Fruit fly (Drosophila melanogaster) whole organism, wandering third instar larva: ENCODE measurements around the gene GstT3.
"Not testable (repeated sequence)": the region's sequence is repeated elsewhere in the genome, so short reads cannot be mapped to it uniquely, and the experiment has no call there.

Experiments used
- Abd-B ChIP-seq: fragments of >200 bp; optimal IDR thresholded peaks from 2 replicates; lab custom pipeline; 2017; ENCODE audit warnings: missing biosample characterization, missing genetic modification characterization
- CG32264 ChIP-seq: fragments of 200-800 bp; sonication (Bioruptor generic); optimal IDR thresholded peaks from 2 replicates; lab custom pipeline; 2016; ENCODE audit warnings: missing biosample characterization, missing genetic modification characterization
- CG9705 ChIP-seq: fragments of 200-800 bp; sonication (Bioruptor generic); optimal IDR thresholded peaks from 2 replicates; lab custom pipeline; 2018; ENCODE audit warnings: missing biosample characterization, mild to moderate bottlenecking, missing genetic modification characterization
- HLH106 ChIP-seq: fragments of 200-800 bp; optimal IDR thresholded peaks from 3 replicates; lab custom pipeline; 2019; ENCODE audit warnings: missing biosample characterization, mild to moderate bottlenecking, missing genetic modification characterization, moderate library complexity
- Hr78 ChIP-seq: fragments of >200 bp; optimal IDR thresholded peaks from 2 replicates; lab custom pipeline; 2017; ENCODE audit warnings: missing biosample characterization, missing genetic modification characterization
- Hr83 ChIP-seq: fragments of 200-300 bp; sonication (Bioruptor generic); optimal IDR thresholded peaks from 2 replicates; lab custom pipeline; 2016; ENCODE audit warnings: missing biosample characterization, mild to moderate bottlenecking, missing genetic modification characterization, moderate library complexity; ENCODE audit not compliant: poor library complexity, severe bottlenecking
- Jra ChIP-seq: sonication (Bioruptor generic); optimal IDR thresholded peaks from 2 replicates; lab custom pipeline; 2016; ENCODE audit warnings: missing biosample characterization, missing genetic modification characterization
- Myc ChIP-seq: fragments of >200 bp; optimal IDR thresholded peaks from 2 replicates; lab custom pipeline; 2017
- N ChIP-seq: fragments of >200 bp; optimal IDR thresholded peaks from 2 replicates; lab custom pipeline; 2018; ENCODE audit warnings: missing biosample characterization, missing external identifiers, missing genetic modification characterization
- OdsH ChIP-seq: fragments of 200-800 bp; sonication (Bioruptor generic); optimal IDR thresholded peaks from 2 replicates; lab custom pipeline; 2016; ENCODE audit warnings: missing biosample characterization, mild to moderate bottlenecking, missing genetic modification characterization
- Rel ChIP-seq, 2 experiments: fragments of 200-800 bp; sonication (Bioruptor generic) in 1 of 2; optimal IDR thresholded peaks; 2 replicates in 1 of 2; 3 replicates in 1 of 2; lab custom pipeline; 2016 to 2019; ENCODE audit warnings: mild to moderate bottlenecking in 2 of 2, missing biosample characterization in 2 of 2, missing genetic modification characterization in 2 of 2, moderate library complexity in 1 of 2
- Sp1 ChIP-seq: fragments of 200-800 bp; sonication (Bioruptor generic); optimal IDR thresholded peaks from 3 replicates; lab custom pipeline; 2019; ENCODE audit warnings: missing biosample characterization, mild to moderate bottlenecking, missing genetic modification characterization, moderate library complexity
- Vsx2 ChIP-seq: fragments of 200-300, 225-300 bp; sonication (Bioruptor generic); optimal IDR thresholded peaks from 2 replicates; lab custom pipeline; 2018; ENCODE audit warnings: missing biosample characterization, missing genetic modification characterization; ENCODE audit not compliant: partially characterized antibody
- br ChIP-seq: fragments of 200-800 bp; sonication (Bioruptor generic); optimal IDR thresholded peaks from 2 replicates; lab custom pipeline; 2016; ENCODE audit warnings: missing biosample characterization, missing genetic modification characterization
- dmrt93B ChIP-seq: fragments of 200-800 bp; sonication (Bioruptor generic); optimal IDR thresholded peaks from 2 replicates; lab custom pipeline; 2018; ENCODE audit warnings: missing biosample characterization, mild to moderate bottlenecking, missing genetic modification characterization
- dsf ChIP-seq: sonication (Bioruptor generic); optimal IDR thresholded peaks from 2 replicates; lab custom pipeline; 2016; ENCODE audit warnings: missing biosample characterization, missing genetic modification characterization, borderline replicate concordance
- ey ChIP-seq: fragments of 200-800 bp; sonication (Bioruptor generic); optimal IDR thresholded peaks from 2 replicates; lab custom pipeline; 2016; ENCODE audit warnings: missing biosample characterization, missing genetic modification characterization
- jim ChIP-seq: fragments of 175-275, 200-325 bp; sonication (Bioruptor generic); optimal IDR thresholded peaks from 2 replicates; lab custom pipeline; 2016; ENCODE audit warnings: missing biosample characterization, mild to moderate bottlenecking, missing genetic modification characterization
- lola ChIP-seq: fragments of >200 bp; optimal IDR thresholded peaks from 2 replicates; lab custom pipeline; 2017; ENCODE audit warnings: missing biosample characterization, missing genetic modification characterization
- psq ChIP-seq: fragments of 200-800 bp; sonication (Bioruptor generic); optimal IDR thresholded peaks from 3 replicates; lab custom pipeline; 2017; ENCODE audit warnings: missing biosample characterization, mild to moderate bottlenecking, missing genetic modification characterization, moderate library complexity
- rgr ChIP-seq: fragments of 200-800 bp; sonication (Bioruptor generic); optimal IDR thresholded peaks from 3 replicates; lab custom pipeline; 2016; ENCODE audit warnings: missing biosample characterization, mild to moderate bottlenecking, missing genetic modification characterization
- sv ChIP-seq: fragments of 200-800 bp; sonication (Bioruptor generic); optimal IDR thresholded peaks from 3 replicates; lab custom pipeline; 2016; ENCODE audit warnings: missing biosample characterization, missing genetic modification characterization
- tai ChIP-seq: sonication (Bioruptor generic); optimal IDR thresholded peaks from 2 replicates; lab custom pipeline; 2016; ENCODE audit warnings: missing biosample characterization, missing genetic modification characterization
- usp ChIP-seq: fragments of >200 bp; optimal IDR thresholded peaks from 2 replicates; lab custom pipeline; 2017; ENCODE audit warnings: missing biosample characterization, missing genetic modification characterization
- woc ChIP-seq: sonication (Bioruptor generic); optimal IDR thresholded peaks from 2 replicates; lab custom pipeline; 2016; ENCODE audit warnings: missing biosample characterization, mild to moderate bottlenecking, missing genetic modification characterization

GstT3 gene

DNA sequence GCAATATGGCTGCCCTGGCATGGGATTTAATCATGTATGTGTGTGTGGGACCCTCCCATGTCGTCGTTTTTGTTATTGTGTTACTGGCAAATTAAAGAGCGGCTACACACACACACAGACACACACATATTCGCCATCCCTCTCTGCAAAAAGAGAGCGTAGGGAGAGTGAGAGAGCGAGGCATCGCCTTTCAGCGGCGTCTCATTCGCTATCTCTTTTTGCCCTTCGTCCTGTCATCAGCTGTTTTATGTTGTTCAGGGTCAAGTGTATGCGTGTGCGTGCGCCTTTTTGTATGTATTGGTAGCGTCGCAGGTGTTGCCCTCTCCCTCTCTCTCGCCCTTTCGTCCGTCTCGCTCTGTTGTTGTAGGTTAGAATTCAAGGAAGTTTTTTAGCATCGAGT lies 30.4 kb upstream of the GstT3 start:
- TF ChIP-seq dmrt93B (GFP tag; lab: Kevin White, UChicago) (no peak), CG32264 (GFP tag; lab: Kevin White, UChicago) (no peak), usp (no peak), OdsH (GFP tag; lab: Kevin White, UChicago) (no peak), br (GFP tag; lab: Kevin White, UChicago) (no peak), Sp1 (GFP tag; lab: Kevin White, UChicago) (no peak), Hr83 (GFP tag; lab: Kevin White, UChicago) (no peak), ey (GFP tag; lab: Kevin White, UChicago) (no peak)

DNA sequence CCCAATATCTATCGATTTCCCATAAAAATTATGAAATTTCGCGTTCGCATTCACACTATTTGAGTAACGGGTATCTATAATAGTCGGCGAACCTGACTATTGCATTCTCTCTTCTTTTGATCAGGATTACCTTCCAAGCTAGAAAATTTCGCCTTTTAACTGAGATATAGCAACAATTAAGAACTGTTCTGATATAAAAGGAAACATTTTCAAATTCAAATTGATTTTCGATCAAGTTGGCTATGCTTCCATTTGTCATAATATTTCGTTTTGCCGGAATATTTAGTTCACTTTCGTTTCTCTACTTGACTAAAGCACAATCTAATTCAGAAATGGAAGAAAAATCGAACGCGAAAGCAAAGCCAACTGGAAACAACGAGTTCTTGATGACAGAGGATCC lies 21.2 kb upstream of the GstT3 start, which contains the start of gene CG42578:
Gene CG42578, plus strand, starts transcription at position 301 of the 400 bp plus-strand sequence.
- not testable (repeated sequence) for TF ChIP-seq ey (GFP tag; lab: Kevin White, UChicago); woc (GFP tag; lab: Kevin White, UChicago); HLH106 (tag; lab: Kevin White, UChicago)

- TF ChIP-seq Rel (GFP tag; optimal IDR thresholded peaks at IDR 0.05; lab: Kevin White, UChicago) (no peak), Rel (tag; optimal IDR thresholded peaks at IDR 0.05; lab: Kevin White, UChicago) (no peak), jim (GFP tag; lab: Kevin White, UChicago) (no peak), psq (no peak), Myc (lab: Kevin White, UChicago) (no peak), tai (GFP tag; lab: Kevin White, UChicago) (no peak), HLH106 (tag; lab: Kevin White, UChicago) (no peak), Jra (GFP tag; lab: Kevin White, UChicago) (no peak), usp (no peak), sv (GFP tag; lab: Kevin White, UChicago) (no peak), woc (GFP tag; lab: Kevin White, UChicago) (no peak), CG9705 (GFP tag; lab: Kevin White, UChicago) (no peak), Hr83 (GFP tag; lab: Kevin White, UChicago) (no peak)
These were observed 19.2 kb upstream of the GstT3 start for dm6 chrX:20447865-20448584.

dm6 chrX:20448828-20449427 lies 18.3 kb upstream of the GstT3 start, which contains the start of gene tbc:
Gene tbc, plus strand, starts transcription at chrX:20449331.
- TF ChIP-seq Jra (GFP tag; lab: Kevin White, UChicago) (no peak), Myc (lab: Kevin White, UChicago) (peak; percentile 51)

- TF ChIP-seq dmrt93B (GFP tag; lab: Kevin White, UChicago) (no peak), tai (GFP tag; lab: Kevin White, UChicago) (no peak)
These were observed 800 bp upstream of the GstT3 start for dm6 chrX:20466382-20466928.

- no peak for TF ChIP-seq HLH106 (tag; lab: Kevin White, UChicago)
- no peak for TF ChIP-seq usp
- TF ChIP-seq lola (GFP tag; lab: Kevin White, UChicago) = no peak
- TF ChIP-seq Abd-B (GFP tag; lab: Kevin White, UChicago) = no peak
- no peak for TF ChIP-seq ey (GFP tag; lab: Kevin White, UChicago)
- no peak for TF ChIP-seq Hr78 (GFP tag; lab: Kevin White, UChicago)
- no peak for TF ChIP-seq dsf (GFP tag; lab: Kevin White, UChicago)
- no peak for TF ChIP-seq N
- TF ChIP-seq Rel (GFP tag; optimal IDR thresholded peaks at IDR 0.05; lab: Kevin White, UChicago) = no peak
- no peak for TF ChIP-seq Rel (tag; optimal IDR thresholded peaks at IDR 0.05; lab: Kevin White, UChicago)
- no peak for TF ChIP-seq Sp1 (GFP tag; lab: Kevin White, UChicago)
- no peak for TF ChIP-seq sv (GFP tag; lab: Kevin White, UChicago)
- no peak for TF ChIP-seq Vsx2 (GFP tag; lab: Kevin White, UChicago)
- TF ChIP-seq Myc (lab: Kevin White, UChicago) = no peak
- TF ChIP-seq CG9705 (GFP tag; lab: Kevin White, UChicago) = no peak
- no peak for TF ChIP-seq rgr
These were observed 937 bp downstream of the GstT3 start for dm6 chrX:20468192-20468591.
